Fruit fly (Drosophila melanogaster): ENCODE results near the gene CG18547.

The CG18547 gene

dm6 chr3R:11992934-11993670 is 12.9 kb upstream of the CG18547 start, which contains the start of gene mfas (continued):
- TF ChIP-seq stwl (tag; optimal IDR thresholded peaks at IDR 0.05) (no peak), MTF-1 (GFP tag; optimal IDR thresholded peaks at IDR 0.05; ENCODE audit: borderline replicate concordance) (no peak), Dip3 (GFP tag; optimal IDR thresholded peaks at IDR 0.05) (no peak), ems (GFP tag; optimal IDR thresholded peaks at IDR 0.05) (no peak), ash1 (GFP tag; optimal IDR thresholded peaks at IDR 0.05) (no peak), corto (GFP tag; optimal IDR thresholded peaks at IDR 0.05) (no peak), CG3995 (GFP tag; optimal IDR thresholded peaks at IDR 0.05) (peak; percentile 1), CG3281 (GFP tag; optimal IDR thresholded peaks at IDR 0.05) (no peak), CG18011 (GFP tag; optimal IDR thresholded peaks at IDR 0.05) (no peak), twi (tag; optimal IDR thresholded peaks at IDR 0.05) (no peak), aop (GFP tag; IDR thresholded peaks at IDR 0.05) (no peak), Opbp (GFP tag; IDR thresholded peaks at IDR 0.05; ENCODE audit: partially characterized antibody) (no peak)

- TF ChIP-seq Sox102F (GFP tag; optimal IDR thresholded peaks at IDR 0.05) (no peak), CG12071 (GFP tag; optimal IDR thresholded peaks at IDR 0.05) (peak; percentile 10), HLH54F (GFP tag; optimal IDR thresholded peaks at IDR 0.05) (no peak), CG10431 (GFP tag; optimal IDR thresholded peaks at IDR 0.05) (no peak), al (GFP tag; IDR thresholded peaks at IDR 0.05) (no peak), C15 (GFP tag; IDR thresholded peaks at IDR 0.05) (0 out of 3 replicates have a peak, but pooled peaks have one; percentile 30), lab (GFP tag; optimal IDR thresholded peaks at IDR 0.05) (peak; percentile 5), ato (GFP tag; IDR thresholded peaks at IDR 0.05; ENCODE audit: partially characterized antibody) (no peak), CG8944 (GFP tag; optimal IDR thresholded peaks at IDR 0.05) (no peak), Rfx (GFP tag; IDR thresholded peaks at IDR 0.05) (0 out of 2 replicates have a peak, but pooled peaks have one; percentile 20), HLH3B (GFP tag; IDR thresholded peaks at IDR 0.05) (no peak), PHDP (tag; optimal IDR thresholded peaks at IDR 0.05) (peak; percentile 5), CG1024 (GFP tag; IDR thresholded peaks at IDR 0.05) (no peak), ATbp (GFP tag; optimal IDR thresholded peaks at IDR 0.05) (peak; percentile 52), Med (GFP tag) (peak; percentile 45)
Observed at dm6 chr3R:11991538-11992164, 11.5 kb upstream of the CG18547 start.

- TF ChIP-seq chinmo (GFP tag; IDR thresholded peaks at IDR 0.05; ENCODE audit: partially characterized antibody) (0 out of 4 replicates have a peak, but pooled peaks have one; percentile 53), oc (tag; optimal IDR thresholded peaks at IDR 0.05) (peak; percentile 29), cas (GFP tag; IDR thresholded peaks at IDR 0.05) (no peak), CG6765 (GFP tag; optimal IDR thresholded peaks at IDR 0.05) (no peak), CG7357 (GFP tag; IDR thresholded peaks at IDR 0.05) (no peak), pros (GFP tag; optimal IDR thresholded peaks at IDR 0.05) (no peak)
Observed at dm6 chr3R:11989996-11990395, 9.8 kb upstream of the CG18547 start.

dm6 chr3R:11989206-11989605 is 9.0 kb upstream of the CG18547 start:
- TF ChIP-seq sima (GFP tag; optimal IDR thresholded peaks at IDR 0.05) (no peak), Med (GFP tag) (peak; percentile 77), CrebB (tag; optimal IDR thresholded peaks at IDR 0.05) (no peak), cg (GFP tag; optimal IDR thresholded peaks at IDR 0.05) (no peak), H2.0 (GFP tag; IDR thresholded peaks at IDR 0.05) (no peak), crol (GFP tag; IDR thresholded peaks at IDR 0.05) (peak; percentile 37; the same call in 1 of the 2 replicates), Rfx (GFP tag; IDR thresholded peaks at IDR 0.05) (peak; percentile 38; the same call in 1 of the 2 replicates), tna (GFP tag; IDR thresholded peaks at IDR 0.05; ENCODE audit: partially characterized antibody) (no peak), bigmax (GFP tag; optimal IDR thresholded peaks at IDR 0.05) (no peak), H15 (GFP tag; IDR thresholded peaks at IDR 0.05) (0 out of 3 replicates have a peak, but pooled peaks have one; percentile 19), sr (GFP tag; IDR thresholded peaks at IDR 0.05) (0 out of 3 replicates have a peak, but pooled peaks have one; percentile 27), wek (GFP tag; optimal IDR thresholded peaks at IDR 0.05) (no peak), CG17359 (tag; optimal IDR thresholded peaks at IDR 0.05) (no peak), CG5180 (GFP tag; optimal IDR thresholded peaks at IDR 0.05) (no peak)
